Worm (Caenorhabditis elegans) whole organism, young adult: Measurements from ENCODE around the gene inx-11.

Experiments used
- B0261.1 ChIP-seq: sonication (generic microtip); optimal IDR thresholded peaks from 2 replicates; lab custom pipeline; 2016; ENCODE audit warnings: mild to moderate bottlenecking, missing genetic modification characterization, moderate library complexity, missing compliant biosample characterization
- B0336.3 ChIP-seq: fragments of 200-800 bp; sonication (Bioruptor generic); IDR thresholded peaks from 2 replicates; pipeline ENCODE4 v1.3.6; 2022; ENCODE audit warnings: missing genetic modification characterization, missing compliant biosample characterization
- F33H1.4 ChIP-seq: fragments of 200-800 bp; sonication (Bioruptor generic); IDR thresholded peaks from 2 replicates; pipeline ENCODE4 v1.3.6; 2022; ENCODE audit warnings: missing genetic modification reagents, missing genetic modification characterization, missing compliant biosample characterization
- F39B2.1 ChIP-seq: fragments of 200-800 bp; sonication (Bioruptor generic); IDR thresholded peaks from 2 replicates; pipeline ENCODE4 v1.3.6; 2022; ENCODE audit warnings: missing genetic modification reagents, missing genetic modification characterization, missing compliant biosample characterization
- F55B11.4 ChIP-seq: sonication (generic microtip); optimal IDR thresholded peaks from 2 replicates; lab custom pipeline; 2016; ENCODE audit warnings: missing compliant biosample characterization, missing genetic modification characterization, borderline replicate concordance; ENCODE audit not compliant: insufficient read depth
- Y67H2A.10 ChIP-seq: fragments of 200-800 bp; sonication (Bioruptor generic); conservative IDR thresholded peaks from 2 replicates; pipeline ENCODE4 v1.3.6; 2022; ENCODE audit warnings: missing genetic modification reagents, missing genetic modification characterization, missing compliant biosample characterization
- ZK185.1 ChIP-seq: sonication (generic microtip); optimal IDR thresholded peaks from 2 replicates; lab custom pipeline; 2016; ENCODE audit warnings: mild to moderate bottlenecking, missing genetic modification characterization, missing compliant biosample characterization; ENCODE audit not compliant: poor library complexity, severe bottlenecking
- aptf-2 ChIP-seq: fragments of 200-800 bp; sonication (Bioruptor generic); conservative IDR thresholded peaks from 2 replicates; pipeline ENCODE4 v1.3.6; 2022; ENCODE audit warnings: missing genetic modification reagents, missing genetic modification characterization, missing compliant biosample characterization
- atf-7 ChIP-seq: sonication (generic microtip); optimal IDR thresholded peaks from 2 replicates; lab custom pipeline; 2017; ENCODE audit warnings: mild to moderate bottlenecking, missing genetic modification characterization, missing compliant biosample characterization
- ccch-3 ChIP-seq: fragments of 200-800 bp; sonication (Bioruptor generic); optimal IDR thresholded peaks from 2 replicates; lab custom pipeline; 2018; ENCODE audit warnings: mild to moderate bottlenecking, missing genetic modification characterization, missing compliant biosample characterization
- ceh-100 ChIP-seq: fragments of 200-800 bp; sonication (Bioruptor generic); IDR thresholded peaks from 2 replicates; pipeline ENCODE4 v1.3.6; 2022; ENCODE audit warnings: missing genetic modification reagents, missing genetic modification characterization, missing compliant biosample characterization
- ceh-27 ChIP-seq: fragments of 200-800 bp; sonication (Bioruptor generic); optimal IDR thresholded peaks from 2 replicates; lab custom pipeline; 2018; ENCODE audit warnings: mild to moderate bottlenecking, missing genetic modification characterization, moderate library complexity, missing compliant biosample characterization
- ceh-91 ChIP-seq: fragments of 200-800 bp; sonication (Bioruptor generic); IDR thresholded peaks from 2 replicates; pipeline ENCODE4 v1.3.6; 2022; ENCODE audit warnings: missing genetic modification reagents, missing genetic modification characterization, missing compliant biosample characterization
- chd-7 ChIP-seq: sonication (generic microtip); optimal IDR thresholded peaks from 2 replicates; lab custom pipeline; 2016; ENCODE audit warnings: mild to moderate bottlenecking, missing genetic modification characterization, moderate library complexity, missing compliant biosample characterization
- die-1 ChIP-seq: sonication (generic microtip); optimal IDR thresholded peaks from 2 replicates; lab custom pipeline; 2016; ENCODE audit warnings: missing genotype, mild to moderate bottlenecking, missing genetic modification characterization, missing compliant biosample characterization
- dox-1 ChIP-seq: fragments of 200-800 bp; sonication (Bioruptor generic); IDR thresholded peaks from 2 replicates; pipeline ENCODE4 v1.3.6; 2022; ENCODE audit warnings: missing genetic modification reagents, missing genetic modification characterization, missing compliant biosample characterization
- dpff-1 ChIP-seq: sonication (generic microtip); optimal IDR thresholded peaks from 2 replicates; lab custom pipeline; 2017; ENCODE audit warnings: mild to moderate bottlenecking, missing genetic modification characterization, missing compliant biosample characterization
- efl-1 ChIP-seq: fragments of 150-350 bp; optimal IDR thresholded peaks from 2 replicates; lab custom pipeline; 2014; ENCODE audit warnings: missing biosample characterization, missing genetic modification reagents, missing genetic modification characterization
- ekl-4 ChIP-seq: fragments of 200-800 bp; sonication (Bioruptor generic); IDR thresholded peaks from 2 replicates; pipeline ENCODE4 v1.3.6; 2022; ENCODE audit warnings: missing genetic modification reagents, missing genetic modification characterization, missing compliant biosample characterization
- hlh-26 ChIP-seq: fragments of 200-800 bp; sonication (Bioruptor generic); conservative IDR thresholded peaks from 2 replicates; pipeline ENCODE4 v1.3.6; 2022; ENCODE audit warnings: missing genetic modification reagents, missing genetic modification characterization, missing compliant biosample characterization
- hmg-1.2 ChIP-seq: fragments of 200-800 bp; sonication (Bioruptor generic); IDR thresholded peaks from 2 replicates; pipeline ENCODE4 v1.3.6; 2022; ENCODE audit warnings: missing genetic modification reagents, missing genetic modification characterization, missing compliant biosample characterization
- hrde-1 ChIP-seq: sonication (generic microtip); optimal IDR thresholded peaks from 2 replicates; lab custom pipeline; 2016; ENCODE audit warnings: missing genetic modification characterization, mild to moderate bottlenecking, missing compliant biosample characterization, moderate library complexity, missing genotype, missing genetic modification reagents, borderline replicate concordance
- hsf-1 ChIP-seq: fragments of 200-800 bp; sonication (Bioruptor generic); IDR thresholded peaks from 2 replicates; pipeline ENCODE4 v1.3.6; 2022; ENCODE audit warnings: missing genetic modification reagents, missing genetic modification characterization, missing compliant biosample characterization
- lin-54 ChIP-seq: fragments of 200-800 bp; sonication (Bioruptor generic); optimal IDR thresholded peaks from 2 replicates; lab custom pipeline; 2018; ENCODE audit warnings: mild to moderate bottlenecking, missing genetic modification characterization, missing compliant biosample characterization
- lsl-1 ChIP-seq: fragments of 200-800 bp; sonication (Bioruptor generic); optimal IDR thresholded peaks from 2 replicates; lab custom pipeline; 2018; ENCODE audit warnings: mild to moderate bottlenecking, missing genetic modification characterization, moderate library complexity, missing compliant biosample characterization
- madf-3 ChIP-seq: fragments of 200-800 bp; sonication (Bioruptor generic); IDR thresholded peaks from 2 replicates; pipeline ENCODE4 v1.3.6; 2022; ENCODE audit warnings: missing genetic modification reagents, missing genetic modification characterization, missing compliant biosample characterization
- mxl-1 ChIP-seq: sonication (generic microtip); optimal IDR thresholded peaks from 2 replicates; lab custom pipeline; 2016; ENCODE audit warnings: missing genetic modification characterization, missing compliant biosample characterization
- nhr-80 ChIP-seq: sonication (generic microtip); optimal IDR thresholded peaks from 2 replicates; lab custom pipeline; 2016; ENCODE audit warnings: missing genetic modification characterization, missing compliant biosample characterization
- rcor-1 ChIP-seq: fragments of 200-800 bp; sonication (Bioruptor generic); IDR thresholded peaks from 2 replicates; pipeline ENCODE4 v1.3.6; 2022; ENCODE audit warnings: missing genetic modification reagents, missing genetic modification characterization, missing compliant biosample characterization
- snpc-3.4 ChIP-seq: sonication (generic microtip); optimal IDR thresholded peaks from 2 replicates; lab custom pipeline; 2017; ENCODE audit warnings: missing genetic modification characterization, mild to moderate bottlenecking, missing compliant biosample characterization, antibody characterized with exemption, moderate library complexity, missing genotype, missing genetic modification reagents
- tbp1 ChIP-seq: fragments of 200-800 bp; sonication (Bioruptor generic); optimal IDR thresholded peaks from 2 replicates; lab custom pipeline; 2018; ENCODE audit warnings: mild to moderate bottlenecking, missing genetic modification characterization, missing compliant biosample characterization
- tbx-9 ChIP-seq: sonication (generic microtip); optimal IDR thresholded peaks from 2 replicates; lab custom pipeline; 2016; ENCODE audit warnings: borderline replicate concordance, missing genetic modification characterization, inconsistent platforms, missing compliant biosample characterization
- tlf-1 ChIP-seq: fragments of 200-800 bp; sonication (Bioruptor generic); optimal IDR thresholded peaks from 2 replicates; lab custom pipeline; 2018; ENCODE audit warnings: mild to moderate bottlenecking, missing genetic modification characterization, missing compliant biosample characterization
- unc-130 ChIP-seq: sonication (generic microtip); optimal IDR thresholded peaks from 2 replicates; lab custom pipeline; 2016; ENCODE audit warnings: missing genetic modification reagents, missing genetic modification characterization, missing compliant biosample characterization
- unc-62 ChIP-seq: fragments of 150-350 bp; optimal IDR thresholded peaks from 2 replicates; lab custom pipeline; 2014; ENCODE audit warnings: missing biosample characterization, missing genetic modification reagents, missing genetic modification characterization
- xnd-1 ChIP-seq: sonication (generic microtip); optimal IDR thresholded peaks from 2 replicates; lab custom pipeline; 2016; ENCODE audit warnings: missing genotype, missing genetic modification reagents, missing genetic modification characterization, missing compliant biosample characterization
- zfh-2 ChIP-seq: fragments of 200-800 bp; sonication (Bioruptor generic); conservative IDR thresholded peaks from 2 replicates; pipeline ENCODE4 v1.3.6; 2022; ENCODE audit warnings: missing genetic modification reagents, missing genetic modification characterization, missing compliant biosample characterization

inx-11 gene

ce11 chrV:12530129-12530528 is 43.1 kb downstream of the inx-11 start:
- TF ChIP-seq hlh-26 (GFP tag; lab: Robert Waterston, UW): no peak
- TF ChIP-seq F39B2.1 (GFP tag; lab: Robert Waterston, UW): no peak
- TF ChIP-seq B0336.3: no peak
- TF ChIP-seq mxl-1 (tag; lab: Kevin White, UChicago): no peak
- no peak for TF ChIP-seq hrde-1
- no peak for TF ChIP-seq ceh-100
- no peak for TF ChIP-seq ekl-4 (GFP tag; lab: Robert Waterston, UW)
- TF ChIP-seq aptf-2 (GFP tag; lab: Robert Waterston, UW): no peak
- TF ChIP-seq tlf-1: no peak
- no peak for TF ChIP-seq madf-3 (GFP tag; lab: Robert Waterston, UW)
- TF ChIP-seq ceh-27 (GFP tag; lab: Kevin White, UChicago): no peak
- no peak for TF ChIP-seq hmg-1.2
- TF ChIP-seq zfh-2: no peak
- TF ChIP-seq atf-7 (tag; lab: Kevin White, UChicago): no peak
- no peak for TF ChIP-seq F55B11.4 (tag; lab: Kevin White, UChicago)
- no peak for TF ChIP-seq B0261.1 (tag; lab: Kevin White, UChicago)

ce11 chrV:12531084-12531483 is 44.0 kb downstream of the inx-11 start:
- TF ChIP-seq ceh-91 (GFP tag; lab: Robert Waterston, UW): no peak
- no peak for TF ChIP-seq dox-1
- no peak for TF ChIP-seq rcor-1
- TF ChIP-seq ZK185.1 (tag; lab: Kevin White, UChicago): no peak
- TF ChIP-seq tbx-9: no peak
- TF ChIP-seq tbp1: no peak
- no peak for TF ChIP-seq chd-7
- no peak for TF ChIP-seq xnd-1 (tag; lab: Kevin White, UChicago)
- no peak for TF ChIP-seq unc-130
- no peak for TF ChIP-seq Y67H2A.10 (GFP tag; lab: Robert Waterston, UW)
- TF ChIP-seq unc-62 (GFP tag; lab: Kevin White, UChicago): no peak
- TF ChIP-seq lin-54 (GFP tag; lab: Kevin White, UChicago): no peak
- TF ChIP-seq F33H1.4: no peak
- TF ChIP-seq die-1: no peak
- no peak for TF ChIP-seq madf-3 (GFP tag; lab: Robert Waterston, UW)
- no peak for TF ChIP-seq hsf-1 (GFP tag; lab: Robert Waterston, UW)
- TF ChIP-seq, all 124 proteins: peak for 0

- no peak for TF ChIP-seq lsl-1 (GFP tag; lab: Kevin White, UChicago)
- no peak for TF ChIP-seq snpc-3.4 (tag; lab: Kevin White, UChicago)
- TF ChIP-seq efl-1 (GFP tag; lab: Kevin White, UChicago): no peak
- peak; percentile 65 for TF ChIP-seq nhr-80 (tag; lab: Kevin White, UChicago)
- no peak for TF ChIP-seq dpff-1 (tag; lab: Kevin White, UChicago)
- TF ChIP-seq ccch-3 (GFP tag; lab: Kevin White, UChicago): no peak
These were observed 45.3 kb downstream of the inx-11 start for ce11 chrV:12532369-12532768.
